Worm (Caenorhabditis elegans) whole organism, L2 larva: ENCODE results near the gene srh-252.

Experiments
- lsy-2 ChIP-seq, 2 experiments: fragments of 150-350 bp in 1 of 2; sonication (generic microtip) in 1 of 2; optimal IDR thresholded peaks; 2 replicates each; lab custom pipeline; 2014 to 2017; ENCODE audit warnings: missing biosample characterization in 2 of 2, missing genetic modification characterization in 2 of 2
- unc-39 ChIP-seq: fragments of 150-350 bp; optimal IDR thresholded peaks from 2 replicates; lab custom pipeline; 2014; ENCODE audit warnings: missing biosample characterization, missing genetic modification characterization

ce11 chrV:17173738-17174137 is 49.5 kb downstream of the srh-252 start, which contains the start of gene srbc-25:
- TF ChIP-seq lsy-2 (tag; optimal IDR thresholded peaks at IDR 0.05; lab: Kevin White, UChicago) (no peak), unc-39 (no peak)
